Fruit fly (Drosophila melanogaster) whole organism, pupa: Measurements from ENCODE around the gene CG13667.

Source experiments
- CG14655 ChIP-seq: fragments of 200-800 bp; sonication (Bioruptor generic); optimal IDR thresholded peaks from 3 replicates; lab custom pipeline; 2017; ENCODE audit warnings: mild to moderate bottlenecking, missing biosample characterization, missing genetic modification reagents, missing genetic modification characterization
- EcR ChIP-seq: fragments of 200-800 bp; sonication (Bioruptor generic); optimal IDR thresholded peaks from 3 replicates; lab custom pipeline; 2019; ENCODE audit warnings: missing biosample characterization, missing genetic modification characterization, mild to moderate bottlenecking, moderate library complexity, missing genetic modification reagents

dm6 chr3L:8370922-8371321 lies 34.3 kb upstream of the CG13667 start:
- TF ChIP-seq EcR (GFP tag; lab: Kevin White, UChicago): no peak
- no peak for TF ChIP-seq CG14655
